Fruit fly (Drosophila melanogaster) whole organism: ENCODE results near the gene Nprl2.

Experiments
- CG8478 ChIP-seq: fragments of >200 bp; optimal IDR thresholded peaks from 2 replicates; lab custom pipeline; 2018; ENCODE audit warnings: inconsistent platforms
- Dll ChIP-seq: fragments of >200 bp; optimal IDR thresholded peaks from 2 replicates; lab custom pipeline; 2017
- EcR ChIP-seq, 2 experiments: fragments of >200 bp; optimal IDR thresholded peaks; 2 replicates each; lab custom pipeline; 2017; ENCODE audit warnings: missing biosample characterization in 2 of 2, missing genetic modification characterization in 2 of 2, missing genetic modification reagents in 2 of 2
- pan ChIP-seq: fragments of >200 bp; optimal IDR thresholded peaks from 2 replicates; lab custom pipeline; 2017
- psq ChIP-seq: fragments of >200 bp; optimal IDR thresholded peaks from 2 replicates; lab custom pipeline; 2017
- usp ChIP-seq: fragments of >200 bp; optimal IDR thresholded peaks from 2 replicates; lab custom pipeline; 2017; ENCODE audit warnings: missing biosample characterization, missing genetic modification characterization, mixed read lengths

The Nprl2 gene

dm6 chrX:16890599-16890998 lies 6.4 kb upstream of the Nprl2 start:
- TF ChIP-seq usp (GFP tag; lab: Kevin White, UChicago) (no peak), Dll (no peak), psq (no peak), EcR (GFP tag; optimal IDR thresholded peaks at IDR 0.05; lab: Kevin White, UChicago) (no peak), CG8478 (lab: Kevin White, UChicago) (no peak), pan (lab: Kevin White, UChicago) (no peak)

DNA sequence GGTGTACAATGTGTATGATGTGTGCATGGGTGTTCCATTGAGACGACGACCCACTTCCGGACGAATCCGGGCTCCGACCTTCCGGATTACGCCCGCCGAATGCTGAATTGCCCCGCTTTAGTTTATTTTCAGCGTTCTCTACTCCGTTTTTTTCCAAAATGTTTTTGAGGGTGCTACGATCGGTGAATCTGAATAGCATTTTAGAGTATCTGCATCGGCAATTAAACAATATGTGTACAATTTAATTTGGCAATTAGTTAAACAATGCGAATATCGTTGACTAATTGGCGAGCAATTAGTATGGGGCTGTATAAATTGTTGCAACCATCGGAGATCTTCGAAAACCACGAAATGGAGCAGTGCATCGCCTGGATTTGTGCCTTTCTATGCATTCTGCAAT lies 5.3 kb upstream of the Nprl2 start, which contains the start of gene CG13002:
Gene CG13002, plus strand, starts transcription at position 301 of the 400 bp plus-strand sequence.
- TF ChIP-seq pan (lab: Kevin White, UChicago) (no peak), EcR (GFP tag; optimal IDR thresholded peaks at IDR 0.05; lab: Kevin White, UChicago) (no peak), usp (GFP tag; lab: Kevin White, UChicago) (no peak), psq (no peak), Dll (no peak), CG8478 (lab: Kevin White, UChicago) (no peak)

dm6 chrX:16886551-16886950 lies 2.4 kb upstream of the Nprl2 start, which contains the start of the genes DENR and CG4880:
Gene DENR (minus strand): TSS chrX:16886560.
Gene CG4880 (plus strand): TSS chrX:16886818.
- no peak for TF ChIP-seq pan (lab: Kevin White, UChicago)
- TF ChIP-seq usp (GFP tag; lab: Kevin White, UChicago) = no peak
- no peak for TF ChIP-seq EcR (GFP tag; optimal IDR thresholded peaks at IDR 0.05; lab: Kevin White, UChicago)
- no peak for TF ChIP-seq Dll
- no peak for TF ChIP-seq psq
- TF ChIP-seq CG8478 (lab: Kevin White, UChicago) = no peak

dm6 chrX:16881015-16881414 lies 3.1 kb downstream of the Nprl2 start, which contains the start of gene CG4872:
Gene CG4872 (plus strand): TSS chrX:16881347.
- TF ChIP-seq psq = no peak
- no peak for TF ChIP-seq EcR (GFP tag; optimal IDR thresholded peaks at IDR 0.05; lab: Kevin White, UChicago)
- TF ChIP-seq Dll = no peak
- TF ChIP-seq pan (lab: Kevin White, UChicago) = no peak
- no peak for TF ChIP-seq usp (GFP tag; lab: Kevin White, UChicago)
- no peak for TF ChIP-seq CG8478 (lab: Kevin White, UChicago)

DNA sequence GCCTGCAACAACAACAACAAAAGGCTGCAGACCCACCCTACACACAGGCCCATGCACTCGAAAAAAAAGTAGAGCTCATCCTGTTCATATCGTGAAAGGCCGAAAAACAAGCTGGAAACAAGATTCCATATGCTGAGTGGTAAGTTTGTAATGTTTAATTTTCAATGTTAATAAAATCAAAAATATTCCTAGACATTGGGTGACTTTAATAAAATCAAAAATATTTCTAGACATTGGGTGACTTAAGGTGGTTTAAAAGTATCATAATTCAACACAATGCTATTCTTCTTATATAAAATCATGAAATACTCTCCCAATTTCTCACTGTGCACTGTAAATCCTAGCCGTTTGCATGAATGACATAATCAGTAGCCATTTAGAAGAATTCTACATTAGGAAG lies 4.2 kb downstream of the Nprl2 start:
- TF ChIP-seq EcR (GFP tag; optimal IDR thresholded peaks at IDR 0.05; lab: Kevin White, UChicago) = no peak
- TF ChIP-seq usp (GFP tag; lab: Kevin White, UChicago) = no peak
- TF ChIP-seq Dll = no peak
- TF ChIP-seq pan (lab: Kevin White, UChicago) = no peak
- TF ChIP-seq CG8478 (lab: Kevin White, UChicago) = no peak
- TF ChIP-seq psq = no peak

- TF ChIP-seq pan (lab: Kevin White, UChicago) = no peak
- TF ChIP-seq psq = no peak
- TF ChIP-seq usp (GFP tag; lab: Kevin White, UChicago) = no peak
Observed at dm6 chrX:16876425-16876824, 7.7 kb downstream of the Nprl2 start, which contains the start of gene CG13003. Gene CG13003 (minus strand): TSS chrX:16876544.

- TF ChIP-seq psq (no peak), CG8478 (lab: Kevin White, UChicago) (no peak), Dll (no peak), usp (GFP tag; lab: Kevin White, UChicago) (no peak), pan (lab: Kevin White, UChicago) (no peak), EcR (GFP tag; optimal IDR thresholded peaks at IDR 0.05; lab: Kevin White, UChicago) (no peak)
Observed at dm6 chrX:16874671-16875070, 9.5 kb downstream of the Nprl2 start.

- TF ChIP-seq usp (GFP tag; lab: Kevin White, UChicago) (no peak), Dll (no peak), pan (lab: Kevin White, UChicago) (no peak), EcR (GFP tag; optimal IDR thresholded peaks at IDR 0.05; lab: Kevin White, UChicago) (no peak), CG8478 (lab: Kevin White, UChicago) (no peak), psq (no peak)
Observed at dm6 chrX:16873053-16873452, 11.1 kb downstream of the Nprl2 start.

DNA sequence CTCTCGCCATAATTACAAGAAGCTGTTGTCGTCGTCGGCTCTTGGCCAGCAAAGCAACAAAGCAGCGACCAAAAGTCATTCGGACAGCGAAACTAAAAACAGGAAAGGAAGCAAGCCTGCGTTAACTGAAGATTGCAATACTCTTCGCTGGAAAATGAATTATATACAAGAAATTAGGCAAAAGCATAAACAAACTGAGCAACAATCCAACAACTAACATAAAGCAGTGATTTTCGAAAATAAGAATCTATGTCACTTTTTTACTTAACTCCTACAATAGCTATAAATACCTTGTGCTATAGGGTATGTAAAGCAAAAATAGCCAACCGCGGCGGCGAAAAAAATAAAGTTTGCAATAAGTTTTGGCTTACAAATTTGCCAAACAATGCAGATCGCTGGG lies 12.4 kb downstream of the Nprl2 start:
- TF ChIP-seq psq (no peak), usp (GFP tag; lab: Kevin White, UChicago) (no peak), CG8478 (lab: Kevin White, UChicago) (no peak)

- TF ChIP-seq EcR (GFP tag; optimal IDR thresholded peaks at IDR 0.05; lab: Kevin White, UChicago) (no peak), pan (lab: Kevin White, UChicago) (no peak), usp (GFP tag; lab: Kevin White, UChicago) (no peak), Dll (no peak), CG8478 (lab: Kevin White, UChicago) (no peak), psq (no peak)
Observed at dm6 chrX:16867622-16868021, 16.5 kb downstream of the Nprl2 start.

DNA sequence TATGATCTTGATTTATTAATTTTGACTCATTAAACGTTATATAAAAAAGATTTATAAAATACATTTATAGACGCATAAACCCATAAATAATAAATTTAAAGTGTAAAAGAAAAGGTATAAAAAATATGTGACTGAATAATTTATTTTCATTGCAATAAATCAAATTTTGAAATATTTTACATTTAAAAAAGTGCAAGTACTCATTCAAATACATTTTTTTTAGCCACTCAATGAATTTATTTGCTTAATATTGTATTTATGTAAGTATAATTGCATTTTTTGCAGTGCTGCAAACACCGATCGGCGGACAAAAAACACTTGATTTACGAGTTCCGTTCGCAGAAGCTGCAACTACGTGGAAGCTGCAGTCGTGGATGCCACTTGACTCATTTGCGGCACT lies 24.4 kb downstream of the Nprl2 start:
- TF ChIP-seq pan (lab: Kevin White, UChicago) (no peak), usp (GFP tag; lab: Kevin White, UChicago) (no peak), psq (no peak), CG8478 (lab: Kevin White, UChicago) (no peak), Dll (no peak), EcR (GFP tag; optimal IDR thresholded peaks at IDR 0.05; lab: Kevin White, UChicago) (no peak)

- TF ChIP-seq pan (lab: Kevin White, UChicago) (no peak), EcR (GFP tag; optimal IDR thresholded peaks at IDR 0.05; lab: Kevin White, UChicago) (no peak), Dll (no peak), psq (no peak), usp (GFP tag; lab: Kevin White, UChicago) (no peak), CG8478 (lab: Kevin White, UChicago) (no peak)
Observed at dm6 chrX:16854746-16855145, 29.4 kb downstream of the Nprl2 start.

dm6 chrX:16849517-16849916 lies 34.6 kb downstream of the Nprl2 start:
- TF ChIP-seq CG8478 (lab: Kevin White, UChicago) (no peak), Dll (no peak), pan (lab: Kevin White, UChicago) (no peak), psq (no peak), usp (GFP tag; lab: Kevin White, UChicago) (no peak), EcR (GFP tag; optimal IDR thresholded peaks at IDR 0.05; lab: Kevin White, UChicago) (no peak)
